Fruit fly (Drosophila melanogaster): ENCODE data around the gene dmGlut.
A peak's percentile ranks its signal among the peaks of the same experiment; 100 is the strongest.

dmGlut gene

dm6 chr2L:12065683-12066386 is 38.6 kb downstream of the dmGlut start:
- TF ChIP-seq CG12605 (GFP tag; IDR thresholded peaks at IDR 0.05), result peak; percentile 94
- peak; percentile 93 for TF ChIP-seq D1 (tag; optimal IDR thresholded peaks at IDR 0.05)
- TF ChIP-seq Ets98B (GFP tag; IDR thresholded peaks at IDR 0.05), result peak; percentile 90
- peak; percentile 96 for TF ChIP-seq CG32121 (GFP tag; IDR thresholded peaks at IDR 0.05)
- TF ChIP-seq rn (GFP tag; IDR thresholded peaks at IDR 0.05), result peak; percentile 88
- TF ChIP-seq CG8301 (tag; optimal IDR thresholded peaks at IDR 0.05), result peak; percentile 97
- peak; percentile 94 for TF ChIP-seq CG17806 (tag; optimal IDR thresholded peaks at IDR 0.05)
- peak; percentile 94 for TF ChIP-seq CG15710 (tag; optimal IDR thresholded peaks at IDR 0.05)
- TF ChIP-seq CG34367 (tag; optimal IDR thresholded peaks at IDR 0.05), result peak; percentile 84
- TF ChIP-seq CG4496 (GFP tag; IDR thresholded peaks at IDR 0.05), result peak; percentile 93
- peak; percentile 74 for TF ChIP-seq CG10348 (GFP tag; IDR thresholded peaks at IDR 0.05)
- TF ChIP-seq gl (tag; optimal IDR thresholded peaks at IDR 0.05), result peak; percentile 50
- TF ChIP-seq Pif1A (GFP tag; optimal IDR thresholded peaks at IDR 0.05), result peak; percentile 89
- no peak for TF ChIP-seq CG13204 (GFP tag; optimal IDR thresholded peaks at IDR 0.05)
- peak; percentile 99 for TF ChIP-seq CG14655 (GFP tag; optimal IDR thresholded peaks at IDR 0.05)
- TF ChIP-seq CG8159 (tag; optimal IDR thresholded peaks at IDR 0.05), result peak; percentile 95
- peak; percentile 84 for TF ChIP-seq fd96Ca (GFP tag; IDR thresholded peaks at IDR 0.05)
- peak; percentile 83 for TF ChIP-seq Snoo (tag; optimal IDR thresholded peaks at IDR 0.05)
- no peak for TF ChIP-seq EcR (GFP tag; optimal IDR thresholded peaks at IDR 0.05)
- peak; percentile 91 for TF ChIP-seq Pif1B (GFP tag; optimal IDR thresholded peaks at IDR 0.05)
- TF ChIP-seq CG9948 (tag; optimal IDR thresholded peaks at IDR 0.05), result peak; percentile 95

dm6 chr2L:12066617-12067251 is 39.5 kb downstream of the dmGlut start, which contains the start of gene firl:
TSS of gene firl (minus strand) at chr2L:12066775.
- TF ChIP-seq EcR (GFP tag; optimal IDR thresholded peaks at IDR 0.05) (peak; percentile 79), CG15710 (tag; optimal IDR thresholded peaks at IDR 0.05) (no peak), D1 (tag; optimal IDR thresholded peaks at IDR 0.05) (no peak)

- TF ChIP-seq CG10348 (GFP tag; IDR thresholded peaks at IDR 0.05) (no peak), Pif1B (GFP tag; optimal IDR thresholded peaks at IDR 0.05) (no peak), CG9948 (tag; optimal IDR thresholded peaks at IDR 0.05) (no peak), D1 (tag; optimal IDR thresholded peaks at IDR 0.05) (no peak), rn (GFP tag; IDR thresholded peaks at IDR 0.05) (no peak), CG34367 (tag; optimal IDR thresholded peaks at IDR 0.05) (no peak), fd96Ca (GFP tag; IDR thresholded peaks at IDR 0.05) (no peak), CG15710 (tag; optimal IDR thresholded peaks at IDR 0.05) (no peak), CG8301 (tag; optimal IDR thresholded peaks at IDR 0.05) (no peak), CG4496 (GFP tag; IDR thresholded peaks at IDR 0.05) (peak; percentile 57; the same call in 1 of the 3 replicates), Snoo (tag; optimal IDR thresholded peaks at IDR 0.05) (peak; percentile 29), CG8159 (tag; optimal IDR thresholded peaks at IDR 0.05) (peak; percentile 25), Pif1A (GFP tag; optimal IDR thresholded peaks at IDR 0.05) (peak; percentile 50), EcR (GFP tag; optimal IDR thresholded peaks at IDR 0.05) (no peak), CG14655 (GFP tag; optimal IDR thresholded peaks at IDR 0.05) (no peak), CG13204 (GFP tag; optimal IDR thresholded peaks at IDR 0.05) (no peak), gl (tag; optimal IDR thresholded peaks at IDR 0.05) (no peak), CG12605 (GFP tag; IDR thresholded peaks at IDR 0.05) (no peak), CG32121 (GFP tag; IDR thresholded peaks at IDR 0.05) (peak; percentile 27; the same call in 1 of the 2 replicates), CG17806 (tag; optimal IDR thresholded peaks at IDR 0.05) (no peak), Ets98B (GFP tag; IDR thresholded peaks at IDR 0.05) (no peak)
Measured at dm6 chr2L:12075850-12076249, 48.6 kb downstream of the dmGlut start, which contains the start of gene CG14947. TSS of gene CG14947 (plus strand) at chr2L:12076100.

- no peak for TF ChIP-seq CG34367 (tag; optimal IDR thresholded peaks at IDR 0.05)
- no peak for TF ChIP-seq CG13204 (GFP tag; optimal IDR thresholded peaks at IDR 0.05)
- no peak for TF ChIP-seq CG32121 (GFP tag; IDR thresholded peaks at IDR 0.05)
- TF ChIP-seq CG14655 (GFP tag; optimal IDR thresholded peaks at IDR 0.05), result no peak
- no peak for TF ChIP-seq CG17806 (tag; optimal IDR thresholded peaks at IDR 0.05)
- no peak for TF ChIP-seq CG9948 (tag; optimal IDR thresholded peaks at IDR 0.05)
- no peak for TF ChIP-seq D1 (tag; optimal IDR thresholded peaks at IDR 0.05)
- no peak for TF ChIP-seq CG8301 (tag; optimal IDR thresholded peaks at IDR 0.05)
- TF ChIP-seq EcR (GFP tag; optimal IDR thresholded peaks at IDR 0.05), result no peak
- no peak for TF ChIP-seq rn (GFP tag; IDR thresholded peaks at IDR 0.05)
- TF ChIP-seq CG10348 (GFP tag; IDR thresholded peaks at IDR 0.05), result no peak
- no peak for TF ChIP-seq CG8159 (tag; optimal IDR thresholded peaks at IDR 0.05)
Measured at dm6 chr2L:12078123-12078658, 51.0 kb downstream of the dmGlut start.

- TF ChIP-seq D1 (tag; optimal IDR thresholded peaks at IDR 0.05), result no peak
- no peak for TF ChIP-seq Ets98B (GFP tag; IDR thresholded peaks at IDR 0.05)
- TF ChIP-seq EcR (GFP tag; optimal IDR thresholded peaks at IDR 0.05), result no peak
- TF ChIP-seq CG10348 (GFP tag; IDR thresholded peaks at IDR 0.05), result no peak
- TF ChIP-seq CG9948 (tag; optimal IDR thresholded peaks at IDR 0.05), result no peak
- TF ChIP-seq Pif1B (GFP tag; optimal IDR thresholded peaks at IDR 0.05), result no peak
- TF ChIP-seq CG34367 (tag; optimal IDR thresholded peaks at IDR 0.05), result no peak
- TF ChIP-seq Snoo (tag; optimal IDR thresholded peaks at IDR 0.05), result no peak
- no peak for TF ChIP-seq CG14655 (GFP tag; optimal IDR thresholded peaks at IDR 0.05)
- no peak for TF ChIP-seq CG4496 (GFP tag; IDR thresholded peaks at IDR 0.05)
- no peak for TF ChIP-seq CG15710 (tag; optimal IDR thresholded peaks at IDR 0.05)
- TF ChIP-seq gl (tag; optimal IDR thresholded peaks at IDR 0.05), result no peak
- TF ChIP-seq Pif1A (GFP tag; optimal IDR thresholded peaks at IDR 0.05), result no peak
Measured at dm6 chr2L:12078695-12079094, 51.5 kb downstream of the dmGlut start.

Data from whole organism, pupa.